Worm (Caenorhabditis elegans) whole organism, L3 larva: ENCODE measurements around the gene akt-1.

Experiments used
- jun-1 ChIP-seq: fragments of 150-350 bp; optimal IDR thresholded peaks from 2 replicates; lab custom pipeline; 2014; ENCODE audit warnings: missing biosample characterization, missing genetic modification reagents, missing genetic modification characterization
- lin-39 ChIP-seq: fragments of 150-350 bp; optimal IDR thresholded peaks from 2 replicates; lab custom pipeline; 2018; ENCODE audit warnings: missing biosample characterization, missing genetic modification reagents, missing genetic modification characterization
- nhr-12 ChIP-seq: fragments of 150-350 bp; optimal IDR thresholded peaks from 2 replicates; lab custom pipeline; 2014; ENCODE audit warnings: missing biosample characterization, missing genetic modification characterization
- nhr-28 ChIP-seq: fragments of 150-350 bp; optimal IDR thresholded peaks from 2 replicates; lab custom pipeline; 2014; ENCODE audit warnings: missing biosample characterization, missing genetic modification characterization
- pha-4 ChIP-seq: fragments of 150-350 bp; optimal IDR thresholded peaks from 2 replicates; lab custom pipeline; 2014; ENCODE audit warnings: missing biosample characterization, missing genetic modification reagents, missing genetic modification characterization
- unc-62 ChIP-seq: fragments of 150-350 bp; sonication (generic microtip); optimal IDR thresholded peaks from 4 replicates; lab custom pipeline; 2014; ENCODE audit warnings: missing biosample characterization, missing genetic modification reagents, missing genetic modification characterization
- zag-1 ChIP-seq: fragments of 150-350 bp; optimal IDR thresholded peaks from 2 replicates; lab custom pipeline; 2014; ENCODE audit warnings: missing biosample characterization, missing genetic modification characterization

- TF ChIP-seq unc-62, result no peak
- no peak for TF ChIP-seq nhr-28 (tag; lab: Kevin White, UChicago)
- TF ChIP-seq jun-1, result no peak
- TF ChIP-seq zag-1 (tag; lab: Kevin White, UChicago), result no peak
- TF ChIP-seq pha-4 (tag; lab: Kevin White, UChicago), result no peak
- no peak for TF ChIP-seq nhr-12 (tag; lab: Kevin White, UChicago)
- TF ChIP-seq lin-39, result no peak
Measured at ce11 chrV:10202340-10202739, 46.4 kb upstream of the akt-1 start.
